Fruit fly (Drosophila melanogaster): ENCODE results near the gene CG31219.

Gene CG31219

dm6 chr3R:19641058-19641457 is 9.8 kb upstream of the CG31219 start:
- no peak for TF ChIP-seq CTCF (optimal IDR thresholded peaks at IDR 0.05)
- TF ChIP-seq CG8478 (optimal IDR thresholded peaks at IDR 0.05), result no peak

dm6 chr3R:19641498-19642065 is 9.2 kb upstream of the CG31219 start:
- TF ChIP-seq CG8478 (optimal IDR thresholded peaks at IDR 0.05) (no peak), CTCF (optimal IDR thresholded peaks at IDR 0.05) (no peak)

dm6 chr3R:19642092-19642892 is 8.5 kb upstream of the CG31219 start, which contains the start of gene subdued:
Gene subdued, minus strand, starts transcription at chr3R:19642722.
- TF ChIP-seq CTCF (optimal IDR thresholded peaks at IDR 0.05) (no peak), CG8478 (optimal IDR thresholded peaks at IDR 0.05) (no peak)

- no peak for TF ChIP-seq CG8478 (optimal IDR thresholded peaks at IDR 0.05)
- TF ChIP-seq CTCF (optimal IDR thresholded peaks at IDR 0.05), result no peak
Observed at dm6 chr3R:19642893-19643270, 7.9 kb upstream of the CG31219 start.

- no peak for TF ChIP-seq CTCF (optimal IDR thresholded peaks at IDR 0.05)
- TF ChIP-seq CG8478 (optimal IDR thresholded peaks at IDR 0.05), result no peak
Observed at dm6 chr3R:19644094-19644900, 6.5 kb upstream of the CG31219 start, which contains the start of gene Vha13. Gene Vha13, minus strand, starts transcription at chr3R:19644386.

dm6 chr3R:19644901-19645204 is 6.0 kb upstream of the CG31219 start, which contains the start of gene Nup58:
Gene Nup58, plus strand, starts transcription at chr3R:19645026.
- no peak for TF ChIP-seq CG8478 (optimal IDR thresholded peaks at IDR 0.05)
- TF ChIP-seq CTCF (optimal IDR thresholded peaks at IDR 0.05), result no peak

- TF ChIP-seq CG8478 (optimal IDR thresholded peaks at IDR 0.05) (no peak), CTCF (optimal IDR thresholded peaks at IDR 0.05) (peak; percentile 86 to 87)
Observed at dm6 chr3R:19648289-19648916, 2.4 kb upstream of the CG31219 start, which contains the start of the genes CG6195 and CG31220. Gene CG6195, minus strand, starts transcription at chr3R:19648410. Gene CG31220, plus strand, starts transcription at chr3R:19648487.

dm6 chr3R:19656455-19656854 is 5.6 kb downstream of the CG31219 start:
- TF ChIP-seq CTCF (optimal IDR thresholded peaks at IDR 0.05) (no peak), CG8478 (optimal IDR thresholded peaks at IDR 0.05) (no peak)

dm6 chr3R:19657235-19657634 is 6.4 kb downstream of the CG31219 start:
- TF ChIP-seq CTCF (optimal IDR thresholded peaks at IDR 0.05) (peak; percentile 57 to 73), CG8478 (optimal IDR thresholded peaks at IDR 0.05) (no peak)

- no peak for TF ChIP-seq CTCF (optimal IDR thresholded peaks at IDR 0.05)
- TF ChIP-seq CG8478 (optimal IDR thresholded peaks at IDR 0.05), result no peak
Observed at dm6 chr3R:19657766-19658165, 6.9 kb downstream of the CG31219 start, which contains the start of gene CG6184. Gene CG6184, minus strand, starts transcription at chr3R:19657866.

- TF ChIP-seq CG8478 (optimal IDR thresholded peaks at IDR 0.05) (no peak), CTCF (optimal IDR thresholded peaks at IDR 0.05) (no peak)
Observed at dm6 chr3R:19659448-19659847, 8.6 kb downstream of the CG31219 start, which contains the start of gene ort. Gene ort, plus strand, starts transcription at chr3R:19659748.

- TF ChIP-seq CTCF (optimal IDR thresholded peaks at IDR 0.05), result no peak
- TF ChIP-seq CG8478 (optimal IDR thresholded peaks at IDR 0.05), result no peak
Observed at dm6 chr3R:19664713-19665112, 13.9 kb downstream of the CG31219 start, which contains the start of gene CG7432. Gene CG7432, plus strand, starts transcription at chr3R:19665007.

dm6 chr3R:19671223-19671991 is 20.6 kb downstream of the CG31219 start, which contains the start of gene Naam:
Gene Naam, plus strand, starts transcription at chr3R:19671450.
- TF ChIP-seq CG8478 (optimal IDR thresholded peaks at IDR 0.05) (no peak), CTCF (optimal IDR thresholded peaks at IDR 0.05) (no peak)

dm6 chr3R:19672136-19672535 is 21.3 kb downstream of the CG31219 start:
- TF ChIP-seq CTCF (optimal IDR thresholded peaks at IDR 0.05) (no peak), CG8478 (optimal IDR thresholded peaks at IDR 0.05) (no peak)
